Fruit fly (Drosophila melanogaster): ENCODE results near the gene CG9919.

Gene CG9919

DNA sequence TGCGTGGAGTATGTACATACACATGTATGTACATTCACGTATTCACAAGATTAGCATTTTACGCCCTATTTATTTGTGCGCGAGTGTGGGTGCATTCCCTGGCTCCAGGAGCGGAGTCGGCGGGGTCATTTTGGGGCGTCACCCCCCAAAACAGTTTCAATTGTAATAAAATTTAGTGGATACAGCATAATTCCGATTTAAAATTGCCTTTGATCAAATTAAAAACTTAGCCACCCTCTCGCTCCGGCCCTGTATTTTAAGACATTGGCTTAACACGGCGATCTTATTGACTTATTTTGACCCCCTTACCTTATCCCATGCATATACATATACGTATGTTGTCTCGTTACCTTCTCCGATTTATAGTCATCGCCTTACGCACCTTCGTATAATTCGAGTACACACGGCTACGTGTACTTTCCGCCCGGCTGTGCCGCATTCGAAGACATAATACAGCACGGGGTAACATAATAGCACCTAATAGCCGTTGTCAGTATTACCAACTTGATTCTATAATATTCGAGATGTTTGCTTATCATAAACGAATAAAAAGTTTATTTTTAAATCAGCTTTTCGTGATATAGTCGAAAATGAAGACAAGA lies 51.1 kb downstream of the CG9919 start (continued):
- peak; percentile 88 for TF ChIP-seq Gug (GFP tag; IDR thresholded peaks at IDR 0.05)
- peak; percentile 87 for TF ChIP-seq CG15336 (GFP tag; IDR thresholded peaks at IDR 0.05)
- peak; percentile 75 for TF ChIP-seq CG16779 (tag; optimal IDR thresholded peaks at IDR 0.05)
- peak; percentile 75 for TF ChIP-seq CG8119 (GFP tag; IDR thresholded peaks at IDR 0.05)
- TF ChIP-seq Sox102F (GFP tag; optimal IDR thresholded peaks at IDR 0.05) = peak; percentile 87
- TF ChIP-seq CG1621 (tag; optimal IDR thresholded peaks at IDR 0.05) = peak; percentile 86
- TF ChIP-seq Sox15 (GFP tag; optimal IDR thresholded peaks at IDR 0.05) = peak; percentile 95
- peak; percentile 58 for TF ChIP-seq dac (GFP tag; optimal IDR thresholded peaks at IDR 0.05)
- peak; percentile 76 for TF ChIP-seq CG6808 (GFP tag; optimal IDR thresholded peaks at IDR 0.05)

DNA sequence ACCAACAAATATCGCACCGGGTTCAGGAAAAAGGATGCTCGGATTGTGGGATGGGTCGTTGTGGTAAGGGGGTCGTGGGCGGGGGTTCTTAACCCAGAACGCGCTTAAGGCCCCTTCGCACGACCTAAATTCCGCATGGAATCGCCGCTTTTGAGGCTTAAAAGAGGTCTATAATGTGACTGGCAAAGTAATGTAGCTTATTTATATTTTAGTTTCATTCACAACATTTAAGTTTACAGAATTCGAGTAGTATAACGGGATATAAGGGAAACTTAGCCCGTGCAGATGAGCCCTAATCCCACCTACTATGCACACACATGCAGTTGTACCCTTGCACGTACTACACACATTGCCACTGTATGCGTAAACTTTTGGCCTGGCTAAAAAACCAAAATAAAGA lies 51.8 kb downstream of the CG9919 start:
- TF ChIP-seq CG6276 (GFP tag; optimal IDR thresholded peaks at IDR 0.05) (peak; percentile 83), spab (GFP tag; optimal IDR thresholded peaks at IDR 0.05) (peak; percentile 83), CG7368 (GFP tag; optimal IDR thresholded peaks at IDR 0.05) (peak; percentile 75), eg (GFP tag; IDR thresholded peaks at IDR 0.05) (peak; percentile 90), CG1621 (tag; optimal IDR thresholded peaks at IDR 0.05) (peak; percentile 92), CG6808 (GFP tag; optimal IDR thresholded peaks at IDR 0.05) (peak; percentile 94), Hr39 (GFP tag; optimal IDR thresholded peaks at IDR 0.05) (peak; percentile 80), Ets21C (GFP tag; optimal IDR thresholded peaks at IDR 0.05) (peak; percentile 71), dac (GFP tag; optimal IDR thresholded peaks at IDR 0.05) (peak; percentile 78), CG8119 (GFP tag; IDR thresholded peaks at IDR 0.05) (peak; percentile 90), acj6 (GFP tag; optimal IDR thresholded peaks at IDR 0.05) (peak; percentile 80), CG8319 (GFP tag; optimal IDR thresholded peaks at IDR 0.05) (peak; percentile 68), CG32006 (GFP tag; optimal IDR thresholded peaks at IDR 0.05) (peak; percentile 78), ss (GFP tag; optimal IDR thresholded peaks at IDR 0.05) (peak; percentile 90 to 91), Lpt (GFP tag; optimal IDR thresholded peaks at IDR 0.05) (peak; percentile 71), Blimp-1 (GFP tag; optimal IDR thresholded peaks at IDR 0.05) (peak; percentile 70), Gug (GFP tag; IDR thresholded peaks at IDR 0.05) (peak; percentile 71), CG6792 (GFP tag; optimal IDR thresholded peaks at IDR 0.05) (peak; percentile 88), cyc (GFP tag; optimal IDR thresholded peaks at IDR 0.05) (peak; percentile 65), CG31627 (GFP tag; optimal IDR thresholded peaks at IDR 0.05) (peak; percentile 77), Hr38 (GFP tag; optimal IDR thresholded peaks at IDR 0.05) (no peak), Eip93F (GFP tag; optimal IDR thresholded peaks at IDR 0.05) (peak; percentile 73), CG6854 (GFP tag; optimal IDR thresholded peaks at IDR 0.05) (peak; percentile 88), fkh (GFP tag; optimal IDR thresholded peaks at IDR 0.05) (no peak), Sox102F (GFP tag; optimal IDR thresholded peaks at IDR 0.05) (peak; percentile 87), lz (GFP tag; optimal IDR thresholded peaks at IDR 0.05) (peak; percentile 78), vri (GFP tag; optimal IDR thresholded peaks at IDR 0.05) (peak; percentile 80), dsx (GFP tag; optimal IDR thresholded peaks at IDR 0.05; ENCODE audit: poor library complexity, severe bottlenecking) (peak; percentile 86), fd59A (GFP tag; optimal IDR thresholded peaks at IDR 0.05) (peak; percentile 89), Met (GFP tag; optimal IDR thresholded peaks at IDR 0.05) (peak; percentile 87), CG3919 (GFP tag; optimal IDR thresholded peaks at IDR 0.05) (peak; percentile 85), Eip75B (GFP tag; optimal IDR thresholded peaks at IDR 0.05) (peak; percentile 78), svp (GFP tag) (peak; percentile 73), esn (GFP tag; optimal IDR thresholded peaks at IDR 0.05) (peak; percentile 79), topi (GFP tag; optimal IDR thresholded peaks at IDR 0.05) (peak; percentile 87), CG11762 (GFP tag; optimal IDR thresholded peaks at IDR 0.05; ENCODE audit: insufficient read depth) (peak; percentile 75), salr (GFP tag; optimal IDR thresholded peaks at IDR 0.05) (peak; percentile 50 to 80), fd85E (GFP tag; optimal IDR thresholded peaks at IDR 0.05) (peak; percentile 13), CG10669 (GFP tag; optimal IDR thresholded peaks at IDR 0.05) (peak; percentile 88), CG6163 (GFP tag; IDR thresholded peaks at IDR 0.05) (peak; percentile 93), Hr4 (GFP tag; optimal IDR thresholded peaks at IDR 0.05) (peak; percentile 49), CG4318 (GFP tag; optimal IDR thresholded peaks at IDR 0.05) (peak; percentile 63), CG11902 (GFP tag; optimal IDR thresholded peaks at IDR 0.05) (peak; percentile 36), OdsH (GFP tag; optimal IDR thresholded peaks at IDR 0.05) (peak; percentile 79), pdm3 (GFP tag; optimal IDR thresholded peaks at IDR 0.05) (peak; percentile 79)
